Worm (Caenorhabditis elegans) whole organism, late embryonic: ENCODE results near the gene sra-33.

Experiments
- ama-1 ChIP-seq: fragments of 150-350 bp; optimal IDR thresholded peaks from 2 replicates; lab custom pipeline; 2014
- ceh-45 ChIP-seq: fragments of 200-800 bp; sonication (Bioruptor generic); IDR thresholded peaks from 2 replicates; pipeline ENCODE4 v1.3.6; 2022; ENCODE audit warnings: missing genetic modification reagents, missing genetic modification characterization, missing compliant biosample characterization
- elt-4 ChIP-seq: sonication (generic microtip); optimal IDR thresholded peaks from 2 replicates; lab custom pipeline; 2016; ENCODE audit warnings: missing genetic modification characterization, missing compliant biosample characterization
- fax-1 ChIP-seq: sonication (generic microtip); optimal IDR thresholded peaks from 2 replicates; lab custom pipeline; 2016; ENCODE audit warnings: missing genotype, missing genetic modification characterization, missing compliant biosample characterization
- fkh-10 ChIP-seq: fragments of 150-350 bp; optimal IDR thresholded peaks from 2 replicates; lab custom pipeline; 2014; ENCODE audit warnings: missing biosample characterization, missing genetic modification reagents, missing genetic modification characterization
- hlh-15 ChIP-seq: sonication (generic microtip); optimal IDR thresholded peaks from 2 replicates; lab custom pipeline; 2016; ENCODE audit warnings: missing genetic modification characterization, missing compliant biosample characterization
- lin-11 ChIP-seq: fragments of 200-800 bp; sonication (Bioruptor generic); optimal IDR thresholded peaks from 2 replicates; lab custom pipeline; 2018; ENCODE audit warnings: mild to moderate bottlenecking, missing genetic modification characterization, missing compliant biosample characterization
- nhr-11 ChIP-seq: fragments of 150-350 bp; optimal IDR thresholded peaks from 2 replicates; lab custom pipeline; 2014; ENCODE audit warnings: missing biosample characterization, missing genetic modification characterization
- ref-2 ChIP-seq: sonication (generic microtip); optimal IDR thresholded peaks from 2 replicates; lab custom pipeline; 2016; ENCODE audit warnings: missing genetic modification characterization, missing compliant biosample characterization
- tbx-2 ChIP-seq: sonication (generic microtip); optimal IDR thresholded peaks from 2 replicates; lab custom pipeline; 2016; ENCODE audit warnings: missing genetic modification characterization, missing compliant biosample characterization
- tbx-7 ChIP-seq: sonication (generic microtip); optimal IDR thresholded peaks from 2 replicates; lab custom pipeline; 2016; ENCODE audit warnings: missing genotype, missing genetic modification characterization, missing compliant biosample characterization
- unc-55 ChIP-seq: sonication (generic microtip); optimal IDR thresholded peaks from 2 replicates; lab custom pipeline; 2017; ENCODE audit warnings: missing biosample characterization, missing genetic modification reagents, missing genetic modification characterization
- ztf-16 ChIP-seq: sonication (generic microtip); optimal IDR thresholded peaks from 2 replicates; lab custom pipeline; 2017; ENCODE audit warnings: missing genetic modification characterization, missing compliant biosample characterization

DNA sequence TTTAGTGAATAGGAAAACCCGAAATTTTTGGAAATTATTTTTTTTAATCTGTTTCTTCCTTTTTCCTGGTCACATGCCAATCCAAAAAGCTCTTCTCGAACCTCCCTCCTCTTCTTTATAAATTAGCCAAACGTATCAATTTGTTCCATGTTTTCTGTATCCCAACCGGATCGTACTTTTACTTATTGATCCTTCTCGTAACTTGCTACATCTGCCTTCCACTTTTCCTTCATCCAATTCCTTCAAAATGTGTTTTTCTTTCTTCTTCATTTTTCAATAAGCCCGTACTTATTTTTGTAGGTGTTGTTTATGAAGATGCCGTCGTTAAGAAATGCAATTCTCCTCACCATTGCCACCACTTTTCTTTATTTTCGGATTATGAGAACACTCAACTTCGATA, 25.1 kb downstream of the sra-33 start, which contains the start of gene cyp-23A1:
- no peak for TF ChIP-seq ama-1
- TF ChIP-seq tbx-7 (tag; lab: Kevin White, UChicago): no peak
- no peak for TF ChIP-seq hlh-15 (tag; lab: Kevin White, UChicago)
- no peak for TF ChIP-seq ztf-16 (tag; lab: Kevin White, UChicago)
- TF ChIP-seq fax-1: no peak
- no peak for TF ChIP-seq ceh-45 (GFP tag; lab: Robert Waterston, UW)
- no peak for TF ChIP-seq elt-4 (tag; lab: Kevin White, UChicago)
- no peak for TF ChIP-seq tbx-2 (tag; lab: Kevin White, UChicago)
- no peak for TF ChIP-seq fkh-10 (GFP tag; lab: Kevin White, UChicago)
- no peak for TF ChIP-seq ref-2
- TF ChIP-seq lin-11 (tag; lab: Kevin White, UChicago): no peak
- no peak for TF ChIP-seq unc-55 (GFP tag; lab: Kevin White, UChicago)
- no peak for TF ChIP-seq nhr-11
